4 fruit fly cellular contexts compared by ENCODE assay signal in the genomic region with DNA sequence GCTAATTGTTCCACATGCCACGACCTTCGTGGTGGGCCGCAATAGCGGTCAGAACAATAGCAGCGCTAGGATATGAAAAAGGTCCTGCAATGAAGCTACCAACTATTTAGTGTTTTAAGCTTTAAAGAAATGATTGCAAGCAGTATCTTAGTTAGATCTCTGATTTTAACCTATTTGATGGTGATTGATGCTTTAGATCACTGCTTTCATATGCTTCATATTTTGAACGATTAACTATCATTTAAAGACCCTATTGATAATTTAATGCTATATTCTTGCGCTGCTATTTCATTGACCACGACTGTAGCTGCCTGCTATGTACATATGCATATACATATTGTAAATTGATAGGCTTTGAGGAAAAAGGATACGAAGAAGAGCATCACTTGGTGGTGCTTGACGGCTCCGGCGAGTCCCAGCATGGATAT.
TF ChIP-seq lines count a peak whose summit lies in the region.

No protein-coding gene starts in this region.

TF ChIP-seq in whole organism, adult, 20 proteins besides CTCF, POLR2A, EP300 and RAD21 (continued from another document):
- TF ChIP-seq CG7045 (GFP tag; optimal IDR thresholded peaks at IDR 0.05; lab: Kevin White, UChicago) = peak; percentile 85
- TF ChIP-seq CG5204 (GFP tag; optimal IDR thresholded peaks at IDR 0.05; lab: Kevin White, UChicago) = no peak

TF ChIP-seq in whole organism, embryonic, 481 proteins besides CTCF, POLR2A, EP300 and RAD21 (continued from another document and continues in another):
- TF ChIP-seq vvl (GFP tag; IDR thresholded peaks at IDR 0.05; lab: Robert Waterston, UW) (peak; percentile 72), CG4424 (GFP tag; optimal IDR thresholded peaks at IDR 0.05; lab: Kevin White, UChicago) (peak; percentile 52), CG6683 (GFP tag; optimal IDR thresholded peaks at IDR 0.05; lab: Kevin White, UChicago) (no peak), CrebB (tag; optimal IDR thresholded peaks at IDR 0.05; lab: Kevin White, UChicago) (no peak), schlank (tag; optimal IDR thresholded peaks at IDR 0.05; lab: Kevin White, UChicago) (no peak), fu2 (GFP tag; optimal IDR thresholded peaks at IDR 0.05; lab: Kevin White, UChicago) (peak; percentile 32), Med (GFP tag; lab: Kevin White, UChicago) (peak; percentile 97), CG10274 (GFP tag; optimal IDR thresholded peaks at IDR 0.05; lab: Kevin White, UChicago) (peak; percentile 5), Fer3 (tag; optimal IDR thresholded peaks at IDR 0.05; lab: Kevin White, UChicago) (peak; percentile 83), sens (GFP tag; lab: Kevin White, UChicago) (peak; percentile 78), gsb-n (tag; optimal IDR thresholded peaks at IDR 0.05; lab: Kevin White, UChicago) (no peak), dan (GFP tag; IDR thresholded peaks at IDR 0.05; lab: Robert Waterston, UW) (no peak), CG15696 (tag; optimal IDR thresholded peaks at IDR 0.05; lab: Kevin White, UChicago) (peak; percentile 86), Abd-B (GFP tag; optimal IDR thresholded peaks at IDR 0.05; lab: Kevin White, UChicago) (peak; percentile 79), CG8944 (GFP tag; optimal IDR thresholded peaks at IDR 0.05; lab: Kevin White, UChicago) (peak; percentile 52), CG34224 (GFP tag; IDR thresholded peaks at IDR 0.05; lab: Robert Waterston, UW; ENCODE audit: partially characterized antibody) (no peak), Bdp1 (GFP tag; optimal IDR thresholded peaks at IDR 0.05; lab: Kevin White, UChicago) (no peak), Hr3 (GFP tag; optimal IDR thresholded peaks at IDR 0.05; lab: Kevin White, UChicago) (no peak), CG18619 (GFP tag; optimal IDR thresholded peaks at IDR 0.05; lab: Kevin White, UChicago) (peak; percentile 14), bsh (GFP tag; optimal IDR thresholded peaks at IDR 0.05; lab: Kevin White, UChicago) (peak; percentile 46 to 48), pita (GFP tag; optimal IDR thresholded peaks at IDR 0.05; lab: Kevin White, UChicago) (no peak), lbe (GFP tag; optimal IDR thresholded peaks at IDR 0.05; lab: Kevin White, UChicago) (no peak), CG4404 (GFP tag; IDR thresholded peaks at IDR 0.05; lab: Robert Waterston, UW) (peak; percentile 54), ssp (GFP tag; IDR thresholded peaks at IDR 0.05; lab: Robert Waterston, UW) (no peak), ro (GFP tag; IDR thresholded peaks at IDR 0.05; lab: Robert Waterston, UW) (no peak), trh (GFP tag; optimal IDR thresholded peaks at IDR 0.05; lab: Kevin White, UChicago) (no peak), odd (GFP tag; optimal IDR thresholded peaks at IDR 0.05; lab: Kevin White, UChicago) (no peak), CG11093 (GFP tag; IDR thresholded peaks at IDR 0.05; lab: Robert Waterston, UW) (peak; percentile 56; the same call in 1 of the 3 replicates), ac (GFP tag; optimal IDR thresholded peaks at IDR 0.05; lab: Kevin White, UChicago) (no peak), Max (GFP tag; optimal IDR thresholded peaks at IDR 0.05; lab: Kevin White, UChicago) (peak; percentile 74), CG7271 (tag; optimal IDR thresholded peaks at IDR 0.05; lab: Kevin White, UChicago) (peak; percentile 62), stc (GFP tag; IDR thresholded peaks at IDR 0.05; lab: Robert Waterston, UW) (peak; percentile 38; the same call in 1 of the 2 replicates), insv (GFP tag; optimal IDR thresholded peaks at IDR 0.05; lab: Kevin White, UChicago) (no peak), toy (GFP tag; IDR thresholded peaks at IDR 0.05; lab: Robert Waterston, UW) (no peak), Atf3 (GFP tag; optimal IDR thresholded peaks at IDR 0.05; lab: Kevin White, UChicago) (no peak), crc (GFP tag; optimal IDR thresholded peaks at IDR 0.05; lab: Kevin White, UChicago) (peak; percentile 61), CG16863 (GFP tag; optimal IDR thresholded peaks at IDR 0.05; lab: Kevin White, UChicago) (no peak), CG10565 (GFP tag; optimal IDR thresholded peaks at IDR 0.05; lab: Kevin White, UChicago) (peak; percentile 40), gro (GFP tag; optimal IDR thresholded peaks at IDR 0.05; lab: Kevin White, UChicago) (peak; percentile 84), Nf-YA (GFP tag; IDR thresholded peaks at IDR 0.05; lab: Robert Waterston, UW) (no peak), CG14441 (GFP tag; IDR thresholded peaks at IDR 0.05; lab: Robert Waterston, UW) (peak; percentile 38), Gsc (GFP tag; IDR thresholded peaks at IDR 0.05; lab: Robert Waterston, UW) (no peak), Awh (GFP tag; IDR thresholded peaks at IDR 0.05; lab: Robert Waterston, UW) (no peak)

TF ChIP-seq in whole organism, prepupa, 60 proteins besides CTCF, POLR2A, EP300 and RAD21 (continued from another document):
- TF ChIP-seq CG6808 (GFP tag; optimal IDR thresholded peaks at IDR 0.05; lab: Kevin White, UChicago) (peak; percentile 87), OdsH (GFP tag; optimal IDR thresholded peaks at IDR 0.05; lab: Kevin White, UChicago) (peak; percentile 58), Sox14 (GFP tag; optimal IDR thresholded peaks at IDR 0.05; lab: Kevin White, UChicago) (peak; percentile 50), CG9139 (GFP tag; optimal IDR thresholded peaks at IDR 0.05; lab: Kevin White, UChicago) (peak; percentile 77), Eip75B (GFP tag; optimal IDR thresholded peaks at IDR 0.05; lab: Kevin White, UChicago) (peak; percentile 53), fd85E (GFP tag; optimal IDR thresholded peaks at IDR 0.05; lab: Kevin White, UChicago) (peak; percentile 66), CG6854 (GFP tag; optimal IDR thresholded peaks at IDR 0.05; lab: Kevin White, UChicago) (no peak), Met (GFP tag; optimal IDR thresholded peaks at IDR 0.05; lab: Kevin White, UChicago) (peak; percentile 58), CG11294 (GFP tag; IDR thresholded peaks at IDR 0.05; lab: Robert Waterston, UW) (peak; percentile 64; the same call in 1 of the 2 replicates), CG34406 (GFP tag; optimal IDR thresholded peaks at IDR 0.05; lab: Kevin White, UChicago) (peak; percentile 47), CG32006 (GFP tag; optimal IDR thresholded peaks at IDR 0.05; lab: Kevin White, UChicago) (peak; percentile 65), spab (GFP tag; optimal IDR thresholded peaks at IDR 0.05; lab: Kevin White, UChicago) (peak; percentile 82), achi (GFP tag; optimal IDR thresholded peaks at IDR 0.05; lab: Kevin White, UChicago) (peak; percentile 81), Hr39 (GFP tag; optimal IDR thresholded peaks at IDR 0.05; lab: Kevin White, UChicago) (peak; percentile 70), Eip93F (GFP tag; optimal IDR thresholded peaks at IDR 0.05; lab: Kevin White, UChicago) (no peak), CG3919 (GFP tag; optimal IDR thresholded peaks at IDR 0.05; lab: Kevin White, UChicago) (peak; percentile 84), cyc (GFP tag; optimal IDR thresholded peaks at IDR 0.05; lab: Kevin White, UChicago) (peak; percentile 85), net (GFP tag; optimal IDR thresholded peaks at IDR 0.05; lab: Kevin White, UChicago) (peak; percentile 50), CG6792 (GFP tag; optimal IDR thresholded peaks at IDR 0.05; lab: Kevin White, UChicago) (peak; percentile 51), pdm3 (GFP tag; optimal IDR thresholded peaks at IDR 0.05; lab: Kevin White, UChicago) (peak; percentile 58), Hr38 (GFP tag; optimal IDR thresholded peaks at IDR 0.05; lab: Kevin White, UChicago) (no peak), CG10631 (GFP tag; optimal IDR thresholded peaks at IDR 0.05; lab: Kevin White, UChicago) (peak; percentile 38), CG15336 (GFP tag; IDR thresholded peaks at IDR 0.05; lab: Robert Waterston, UW) (peak; percentile 67), acj6 (GFP tag; optimal IDR thresholded peaks at IDR 0.05; lab: Kevin White, UChicago) (peak; percentile 63), Lpt (GFP tag; optimal IDR thresholded peaks at IDR 0.05; lab: Kevin White, UChicago) (peak; percentile 7), fkh (GFP tag; optimal IDR thresholded peaks at IDR 0.05; lab: Kevin White, UChicago) (peak; percentile 11), vri (GFP tag; optimal IDR thresholded peaks at IDR 0.05; lab: Kevin White, UChicago) (peak; percentile 22), Ets96B (tag; optimal IDR thresholded peaks at IDR 0.05; lab: Kevin White, UChicago) (peak; percentile 76), CG3032 (tag; optimal IDR thresholded peaks at IDR 0.05; lab: Kevin White, UChicago) (peak; percentile 80), CG11762 (GFP tag; optimal IDR thresholded peaks at IDR 0.05; lab: Kevin White, UChicago; ENCODE audit: insufficient read depth) (peak; percentile 71), Blimp-1 (GFP tag; optimal IDR thresholded peaks at IDR 0.05; lab: Kevin White, UChicago) (peak; percentile 62), Eip78C (GFP tag; lab: Kevin White, UChicago) (peak; percentile 95), CG10669 (GFP tag; optimal IDR thresholded peaks at IDR 0.05; lab: Kevin White, UChicago) (peak; percentile 88), Sox102F (GFP tag; optimal IDR thresholded peaks at IDR 0.05; lab: Kevin White, UChicago) (peak; percentile 63), dac (GFP tag; optimal IDR thresholded peaks at IDR 0.05; lab: Kevin White, UChicago) (peak; percentile 49), Smox (GFP tag; optimal IDR thresholded peaks at IDR 0.05; lab: Kevin White, UChicago) (no peak), Sox15 (GFP tag; optimal IDR thresholded peaks at IDR 0.05; lab: Kevin White, UChicago) (no peak), Ets21C (GFP tag; optimal IDR thresholded peaks at IDR 0.05; lab: Kevin White, UChicago) (peak; percentile 19), eg (GFP tag; IDR thresholded peaks at IDR 0.05; lab: Robert Waterston, UW) (peak; percentile 68), salr (GFP tag; optimal IDR thresholded peaks at IDR 0.05; lab: Kevin White, UChicago) (peak; percentile 34 to 37), esn (GFP tag; optimal IDR thresholded peaks at IDR 0.05; lab: Kevin White, UChicago) (peak; percentile 50), svp (GFP tag; lab: Kevin White, UChicago) (peak; percentile 94), Hr4 (GFP tag; optimal IDR thresholded peaks at IDR 0.05; lab: Kevin White, UChicago) (peak; percentile 58)

TF ChIP-seq in whole organism, pupa, 21 proteins besides CTCF, POLR2A, EP300 and RAD21 (continued from another document):
- peak; percentile 76 for TF ChIP-seq CG8301 (tag; optimal IDR thresholded peaks at IDR 0.05; lab: Kevin White, UChicago)
- TF ChIP-seq Pif1B (GFP tag; optimal IDR thresholded peaks at IDR 0.05; lab: Kevin White, UChicago) = peak; percentile 54
